Fruit fly (Drosophila melanogaster) whole organism, embryonic: ENCODE results near the gene Cubn.

Experiments
- B-H2 ChIP-seq: fragments of 200-800 bp; sonication (Bioruptor generic); optimal IDR thresholded peaks from 2 replicates; lab custom pipeline; 2018; ENCODE audit warnings: missing biosample characterization, mild to moderate bottlenecking, missing genetic modification characterization
- CG10366 ChIP-seq: fragments of 200-800 bp; sonication (Bioruptor generic); IDR thresholded peaks from 2 replicates; pipeline ENCODE4 v1.3.6; 2022; ENCODE audit warnings: missing biosample characterization, missing genetic modification characterization
- CG14860 ChIP-seq: fragments of 200-800 bp; sonication (Bioruptor generic); IDR thresholded peaks from 3 replicates; pipeline ENCODE4 v1.3.6; 2022; ENCODE audit warnings: missing biosample characterization, missing genetic modification characterization; ENCODE audit not compliant: partially characterized antibody
- CG17328 ChIP-seq: fragments of 200-800 bp; sonication (Bioruptor generic); IDR thresholded peaks from 2 replicates; pipeline ENCODE4 v1.3.6; 2022; ENCODE audit warnings: missing biosample characterization, missing genetic modification characterization
- CG2116 ChIP-seq: fragments of 200-800 bp; sonication (Bioruptor generic); optimal IDR thresholded peaks from 3 replicates; lab custom pipeline; 2018; ENCODE audit warnings: missing biosample characterization, mild to moderate bottlenecking, missing genetic modification characterization
- CG4730 ChIP-seq: fragments of 200-800 bp; sonication (Bioruptor generic); IDR thresholded peaks from 2 replicates; pipeline ENCODE4 v1.3.6; 2022; ENCODE audit warnings: missing biosample characterization, missing genetic modification characterization
- Sin3A ChIP-seq: fragments of >200 bp; optimal IDR thresholded peaks from 2 replicates; lab custom pipeline; 2018
- croc ChIP-seq: fragments of 200-800 bp; sonication (Bioruptor generic); conservative IDR thresholded peaks from 3 replicates; pipeline ENCODE4 v1.3.6; 2022; ENCODE audit warnings: missing biosample characterization, missing genetic modification characterization
- ham ChIP-seq: fragments of 200-800 bp; sonication (Bioruptor generic); IDR thresholded peaks from 2 replicates; pipeline ENCODE4 v1.3.6; 2022; ENCODE audit warnings: missing biosample characterization, missing genetic modification characterization
- lbe ChIP-seq: fragments of 200-800 bp; sonication (Bioruptor generic); optimal IDR thresholded peaks from 2 replicates; lab custom pipeline; 2016; ENCODE audit warnings: missing biosample characterization, mild to moderate bottlenecking, missing genetic modification characterization
- otp ChIP-seq: fragments of 200-800 bp; sonication (Bioruptor generic); IDR thresholded peaks from 3 replicates; pipeline ENCODE4, ENCODE4 v1.3.6; 2022; ENCODE audit warnings: missing biosample characterization, missing genetic modification characterization
- psq ChIP-seq: fragments of 200-800 bp; sonication (Bioruptor generic); optimal IDR thresholded peaks from 2 replicates; lab custom pipeline; 2017; ENCODE audit warnings: missing biosample characterization, missing genetic modification characterization

- TF ChIP-seq CG14860 (GFP tag; lab: Robert Waterston, UW) (no peak), lbe (GFP tag; lab: Kevin White, UChicago) (no peak), psq (GFP tag; lab: Kevin White, UChicago) (no peak), ham (GFP tag; lab: Robert Waterston, UW) (no peak), CG10366 (GFP tag; lab: Robert Waterston, UW) (no peak), otp (no peak), CG2116 (no peak), Sin3A (lab: Kevin White, UChicago) (no peak), B-H2 (no peak), CG4730 (GFP tag; lab: Robert Waterston, UW) (no peak), CG17328 (GFP tag; lab: Robert Waterston, UW) (no peak), croc (GFP tag; lab: Robert Waterston, UW) (no peak)
Measured at dm6 chrX:9551179-9551578, 19.9 kb downstream of the Cubn start.
